Fruit fly (Drosophila melanogaster) whole organism, embryonic: Measurements from ENCODE around the gene Lamtor1.

Experiments
- ATbp ChIP-seq: fragments of 200-800 bp; sonication (Bioruptor generic); optimal IDR thresholded peaks from 2 replicates; lab custom pipeline; 2017; ENCODE audit warnings: missing biosample characterization, mild to moderate bottlenecking, missing genetic modification characterization, missing genetic modification reagents
- Atf-2 ChIP-seq: fragments of 200-800 bp; sonication (Bioruptor generic); optimal IDR thresholded peaks from 2 replicates; lab custom pipeline; 2016; ENCODE audit warnings: missing biosample characterization, missing genetic modification characterization
- BEAF-32 ChIP-seq: fragments of 200-800 bp; sonication (Bioruptor generic); optimal IDR thresholded peaks from 3 replicates; lab custom pipeline; 2017; ENCODE audit warnings: missing biosample characterization, missing genetic modification characterization, mild to moderate bottlenecking, moderate library complexity, missing genetic modification reagents
- Bteb2 ChIP-seq: fragments of 200-800 bp; sonication (Bioruptor generic); optimal IDR thresholded peaks from 2 replicates; lab custom pipeline; 2016; ENCODE audit warnings: missing biosample characterization, missing genetic modification characterization
- CG11456 ChIP-seq: fragments of 200-800 bp; sonication (Bioruptor generic); IDR thresholded peaks from 3 replicates; pipeline ENCODE4 v1.3.6; 2022; ENCODE audit warnings: missing biosample characterization, missing genetic modification characterization
- CG11723 ChIP-seq: fragments of 200-800 bp; sonication (Bioruptor generic); optimal IDR thresholded peaks from 2 replicates; lab custom pipeline; 2017; ENCODE audit warnings: missing biosample characterization, mild to moderate bottlenecking, missing genetic modification characterization
- CG12769 ChIP-seq: fragments of 200-800 bp; sonication (Bioruptor generic); optimal IDR thresholded peaks from 2 replicates; lab custom pipeline; 2019; ENCODE audit warnings: missing biosample characterization, mild to moderate bottlenecking, missing genetic modification characterization, moderate library complexity
- CG15073 ChIP-seq: fragments of 200-800 bp; sonication (Bioruptor generic); optimal IDR thresholded peaks from 2 replicates; lab custom pipeline; 2016; ENCODE audit warnings: missing biosample characterization, missing genetic modification characterization
- CG15269 ChIP-seq: fragments of 200-800 bp; sonication (Bioruptor generic); optimal IDR thresholded peaks from 2 replicates; lab custom pipeline; 2018; ENCODE audit warnings: missing biosample characterization, mild to moderate bottlenecking, missing genetic modification characterization, moderate library complexity
- CG18764 ChIP-seq: fragments of 200-800 bp; sonication (Bioruptor generic); optimal IDR thresholded peaks from 3 replicates; lab custom pipeline; 2016; ENCODE audit warnings: missing biosample characterization, missing genetic modification characterization
- CG2202 ChIP-seq: fragments of 200-800 bp; sonication (Bioruptor generic); optimal IDR thresholded peaks from 2 replicates; lab custom pipeline; 2018; ENCODE audit warnings: missing biosample characterization, mild to moderate bottlenecking, missing genetic modification characterization
- CG30020 ChIP-seq: fragments of 200-800 bp; optimal IDR thresholded peaks from 2 replicates; lab custom pipeline; 2019; ENCODE audit warnings: missing biosample characterization, mild to moderate bottlenecking, missing genetic modification characterization, moderate library complexity
- CG33213 ChIP-seq: fragments of 200-800 bp; sonication (Bioruptor generic); optimal IDR thresholded peaks from 3 replicates; lab custom pipeline; 2016; ENCODE audit warnings: missing biosample characterization, missing genetic modification characterization
- CG4617 ChIP-seq: fragments of 200-800 bp; sonication (Bioruptor generic); optimal IDR thresholded peaks from 3 replicates; lab custom pipeline; 2016; ENCODE audit warnings: missing biosample characterization, missing genetic modification characterization, borderline replicate concordance
- CG6791 ChIP-seq: fragments of 200-800 bp; sonication (Bioruptor generic); IDR thresholded peaks from 3 replicates; pipeline ENCODE4 v1.3.6; 2022; ENCODE audit warnings: missing biosample characterization, missing genetic modification characterization; ENCODE audit not compliant: partially characterized antibody
- CG6813 ChIP-seq: fragments of 200-800 bp; sonication (Bioruptor generic); optimal IDR thresholded peaks from 2 replicates; lab custom pipeline; 2017; ENCODE audit warnings: missing biosample characterization, missing genetic modification characterization, mild to moderate bottlenecking, moderate library complexity, missing genetic modification reagents
- CG7357 ChIP-seq: fragments of 200-800 bp; sonication (Bioruptor generic); IDR thresholded peaks from 3 replicates; pipeline ENCODE4 v1.3.6; 2022; ENCODE audit warnings: missing biosample characterization, missing genetic modification characterization
- CG8089 ChIP-seq: fragments of 200-800 bp; sonication (Bioruptor generic); optimal IDR thresholded peaks from 3 replicates; lab custom pipeline; 2016; ENCODE audit warnings: missing biosample characterization, missing genetic modification characterization
- Deaf1 ChIP-seq: fragments of 200-800 bp; optimal IDR thresholded peaks from 3 replicates; lab custom pipeline; 2019; ENCODE audit warnings: missing biosample characterization, mild to moderate bottlenecking, missing genetic modification characterization, moderate library complexity
- E2f1 ChIP-seq: fragments of 200-800 bp; sonication (Bioruptor generic); IDR thresholded peaks from 2 replicates; pipeline ENCODE4 v1.3.6; 2022; ENCODE audit warnings: missing biosample characterization, missing genetic modification characterization
- Pdp1 ChIP-seq, 2 experiments: fragments of 200-800 bp; sonication (Bioruptor generic); optimal IDR thresholded peaks; 3 replicates each; lab custom pipeline; 2016; ENCODE audit warnings: missing biosample characterization in 2 of 2, missing genetic modification characterization in 2 of 2, mild to moderate bottlenecking in 1 of 2, moderate library complexity in 1 of 2
- Ptx1 ChIP-seq: fragments of 200-800 bp; sonication (Bioruptor generic); IDR thresholded peaks from 2 replicates; pipeline ENCODE4 v1.3.6; 2022; ENCODE audit warnings: missing biosample characterization, missing genetic modification characterization
- Ravus ChIP-seq: fragments of 200-800 bp; sonication (Bioruptor generic); IDR thresholded peaks from 2 replicates; pipeline ENCODE4 v1.3.6; 2022; ENCODE audit warnings: missing biosample characterization, missing genetic modification characterization
- Rx ChIP-seq: fragments of 200-800 bp; sonication (Bioruptor generic); IDR thresholded peaks from 2 replicates; pipeline ENCODE4 v1.3.6; 2022; ENCODE audit warnings: missing biosample characterization, missing genetic modification characterization
- Spps ChIP-seq: fragments of 200-800 bp; sonication (Bioruptor generic); optimal IDR thresholded peaks from 2 replicates; lab custom pipeline; 2018; ENCODE audit warnings: missing biosample characterization, mild to moderate bottlenecking, missing genetic modification characterization
- Sry-δ ChIP-seq: fragments of 200-800 bp; sonication (Bioruptor generic); optimal IDR thresholded peaks from 2 replicates; lab custom pipeline; 2016; ENCODE audit warnings: missing biosample characterization, missing genetic modification characterization
- Tbp ChIP-seq: fragments of >200 bp; optimal IDR thresholded peaks from 2 replicates; lab custom pipeline; 2018; ENCODE audit warnings: missing biosample characterization, missing genetic modification characterization
- Xbp1 ChIP-seq: fragments of 200-800 bp; sonication (Bioruptor generic); optimal IDR thresholded peaks from 3 replicates; lab custom pipeline; 2016; ENCODE audit warnings: missing biosample characterization, mild to moderate bottlenecking, missing genetic modification characterization
- ab ChIP-seq: fragments of 200-800 bp; sonication (Bioruptor generic); optimal IDR thresholded peaks from 2 replicates; lab custom pipeline; 2016; ENCODE audit warnings: missing biosample characterization, missing genetic modification characterization
- ap ChIP-seq: fragments of 200-800 bp; sonication (Bioruptor generic); IDR thresholded peaks from 2 replicates; pipeline ENCODE4 v1.3.6; 2022; ENCODE audit warnings: missing biosample characterization, missing genetic modification characterization
- caup ChIP-seq: fragments of 200-800 bp; sonication (Bioruptor generic); optimal IDR thresholded peaks from 3 replicates; lab custom pipeline; 2017; ENCODE audit warnings: missing biosample characterization, mild to moderate bottlenecking, missing genetic modification characterization, moderate library complexity; ENCODE audit not compliant: severe bottlenecking
- crc ChIP-seq: fragments of 200-800 bp; sonication (Bioruptor generic); optimal IDR thresholded peaks from 2 replicates; lab custom pipeline; 2016; ENCODE audit warnings: missing biosample characterization, missing genetic modification characterization
- dati ChIP-seq: fragments of 200-800 bp; sonication (Bioruptor generic); IDR thresholded peaks from 2 replicates; pipeline ENCODE4 v1.3.6; 2022; ENCODE audit warnings: missing biosample characterization, missing genetic modification characterization
- eve ChIP-seq, 2 experiments: fragments of >200 bp; optimal IDR thresholded peaks; 2 replicates each; lab custom pipeline; 2017; ENCODE audit warnings: missing biosample characterization in 2 of 2, missing genetic modification characterization in 2 of 2
- grn ChIP-seq: fragments of 200-800 bp; sonication (Bioruptor generic); optimal IDR thresholded peaks from 3 replicates; lab custom pipeline; 2017; ENCODE audit warnings: missing biosample characterization, missing genetic modification characterization
- gt ChIP-seq: fragments of 200-800 bp; sonication (Bioruptor generic); IDR thresholded peaks from 2 replicates; pipeline ENCODE4 v1.3.6; 2022; ENCODE audit warnings: missing biosample characterization, missing genetic modification characterization
- hbn ChIP-seq: fragments of 200-800 bp; sonication (Bioruptor generic); IDR thresholded peaks from 2 replicates; pipeline ENCODE4 v1.3.6; 2022; ENCODE audit warnings: missing biosample characterization, missing genetic modification characterization; ENCODE audit not compliant: partially characterized antibody
- hkb ChIP-seq, 2 experiments: fragments of 200-800 bp in 1 of 2; fragments of >200 bp in 1 of 2; sonication (Bioruptor generic) in 1 of 2; IDR thresholded peaks in 1 of 2; optimal IDR thresholded peaks in 1 of 2; 2 replicates each; pipeline versions ENCODE4 v1.3.6 to Lab custom; 2017 to 2022; ENCODE audit warnings: missing biosample characterization in 1 of 2, missing genetic modification characterization in 1 of 2
- jigr1 ChIP-seq: fragments of 200-800 bp; sonication (Bioruptor generic); IDR thresholded peaks from 3 replicates; pipeline ENCODE4 v1.3.6; 2022; ENCODE audit warnings: missing biosample characterization, missing genetic modification characterization
- lab ChIP-seq: fragments of 200-800 bp; sonication (Bioruptor generic); optimal IDR thresholded peaks from 3 replicates; lab custom pipeline; 2017; ENCODE audit warnings: missing biosample characterization, missing genetic modification characterization, mild to moderate bottlenecking, moderate library complexity, missing genetic modification reagents
- lilli ChIP-seq: fragments of 200-800 bp; sonication (Bioruptor generic); optimal IDR thresholded peaks from 3 replicates; lab custom pipeline; 2016; ENCODE audit warnings: missing biosample characterization, missing genetic modification characterization
- nerfin-2 ChIP-seq: fragments of 200-800 bp; sonication (Bioruptor generic); IDR thresholded peaks from 2 replicates; pipeline ENCODE4 v1.3.6; 2022; ENCODE audit warnings: missing biosample characterization, missing genetic modification characterization; ENCODE audit not compliant: partially characterized antibody
- ranshi ChIP-seq: fragments of 200-800 bp; sonication (Bioruptor generic); IDR thresholded peaks from 2 replicates; pipeline ENCODE4 v1.3.6; 2022; ENCODE audit warnings: missing biosample characterization, missing genetic modification characterization
- sim ChIP-seq: fragments of 200-800 bp; sonication (Bioruptor generic); IDR thresholded peaks from 2 replicates; pipeline ENCODE4 v1.3.6; 2022; ENCODE audit warnings: missing biosample characterization, missing genetic modification characterization
- sob ChIP-seq: fragments of 200-800 bp; sonication (Bioruptor generic); IDR thresholded peaks from 2 replicates; pipeline ENCODE4 v1.3.6; 2022; ENCODE audit warnings: missing biosample characterization, missing genetic modification characterization
- trh ChIP-seq: fragments of 200-800 bp; sonication (Bioruptor generic); optimal IDR thresholded peaks from 2 replicates; lab custom pipeline; 2016; ENCODE audit warnings: missing biosample characterization, missing genetic modification characterization
- ttk ChIP-seq: fragments of 200-800 bp; sonication (Bioruptor generic); IDR thresholded peaks from 2 replicates; pipeline ENCODE4 v2.1.2; 2022; ENCODE audit warnings: missing biosample characterization, missing genetic modification characterization
- tx ChIP-seq: fragments of 200-800 bp; sonication (Bioruptor generic); optimal IDR thresholded peaks from 2 replicates; lab custom pipeline; 2016; ENCODE audit warnings: missing biosample characterization, missing genetic modification characterization
- zfh1 ChIP-seq: fragments of 200-800 bp; sonication (Bioruptor generic); IDR thresholded peaks from 3 replicates; pipeline ENCODE4 v1.3.6; 2022; ENCODE audit warnings: missing biosample characterization, missing genetic modification characterization

Gene Lamtor1

DNA sequence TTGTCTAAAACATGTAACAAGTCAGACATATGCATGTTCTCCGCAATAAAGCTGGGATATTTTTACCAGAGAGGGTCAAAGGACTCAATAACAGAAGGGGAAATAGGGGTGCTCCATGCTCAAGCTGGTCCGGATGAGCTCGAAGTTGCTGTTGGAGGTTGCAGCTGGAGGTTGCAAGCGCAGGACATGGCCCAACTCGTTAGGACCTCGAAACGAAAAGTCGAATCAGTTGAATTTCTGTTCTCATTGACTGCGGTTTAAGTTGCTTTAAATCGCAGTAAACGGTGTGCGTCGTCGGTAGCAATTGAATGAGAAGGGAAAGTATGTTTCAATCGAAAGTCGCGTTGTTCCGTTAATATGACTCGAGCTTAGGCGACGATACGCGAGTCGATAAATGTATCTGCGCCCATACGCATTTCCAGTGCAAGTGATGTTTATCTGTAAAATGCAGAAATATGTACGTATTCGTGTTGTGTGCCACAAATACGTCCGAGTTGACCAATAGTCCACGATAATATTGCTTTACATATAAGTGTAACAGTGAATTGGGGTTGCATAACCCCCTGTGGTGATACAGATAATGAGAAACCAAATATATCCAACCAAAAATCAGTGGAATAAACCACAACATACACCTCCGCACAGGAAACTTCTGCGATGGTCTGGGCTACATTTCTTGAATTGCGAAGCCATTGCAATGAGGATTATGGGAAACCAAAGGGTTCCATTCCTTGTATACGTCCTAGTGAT, 23.6 kb downstream of the Lamtor1 start, which contains the start of gene kug:
TSS of gene kug (plus strand) at position 269 of the 750 bp plus-strand sequence.
- TF ChIP-seq caup (no peak), Tbp (GFP tag; lab: Kevin White, UChicago) (no peak), ab (no peak), Ptx1 (GFP tag; lab: Robert Waterston, UW) (no peak), Deaf1 (tag; lab: Kevin White, UChicago) (no peak), CG8089 (GFP tag; lab: Kevin White, UChicago) (no peak), CG4617 (GFP tag; lab: Kevin White, UChicago) (no peak), CG15269 (tag; lab: Kevin White, UChicago) (no peak), dati (GFP tag; lab: Robert Waterston, UW) (no peak), hbn (GFP tag; lab: Robert Waterston, UW) (no peak), BEAF-32 (GFP tag; lab: Kevin White, UChicago) (no peak), jigr1 (GFP tag; lab: Robert Waterston, UW) (no peak), Sry-δ (GFP tag; lab: Kevin White, UChicago) (no peak), Ravus (GFP tag; lab: Robert Waterston, UW) (no peak), ATbp (GFP tag; lab: Kevin White, UChicago) (no peak), ranshi (no peak), ap (GFP tag; lab: Robert Waterston, UW) (no peak), crc (GFP tag; lab: Kevin White, UChicago) (no peak), CG18764 (GFP tag; lab: Kevin White, UChicago) (no peak), Spps (tag; lab: Kevin White, UChicago) (no peak), grn (GFP tag; lab: Kevin White, UChicago) (no peak), CG11456 (GFP tag; lab: Robert Waterston, UW) (no peak), lab (GFP tag; lab: Kevin White, UChicago) (no peak), E2f1 (GFP tag; lab: Robert Waterston, UW) (no peak), CG30020 (tag; lab: Kevin White, UChicago) (no peak), CG2202 (tag; lab: Kevin White, UChicago) (no peak), CG7357 (GFP tag; lab: Robert Waterston, UW) (no peak), CG11723 (no peak), CG6813 (peak; percentile 6), eve (GFP tag; optimal IDR thresholded peaks at IDR 0.05; lab: Kevin White, UChicago) (peak in 1 of 2 experiments; percentile 69), trh (GFP tag; lab: Kevin White, UChicago) (no peak), tx (GFP tag; lab: Kevin White, UChicago) (no peak), Xbp1 (GFP tag; lab: Kevin White, UChicago) (no peak), Pdp1 (GFP tag; optimal IDR thresholded peaks at IDR 0.05; lab: Kevin White, UChicago) (peak in 1 of 2 experiments; percentile 46), Bteb2 (GFP tag; lab: Kevin White, UChicago) (no peak), lilli (GFP tag; lab: Kevin White, UChicago) (no peak), CG15073 (GFP tag; lab: Kevin White, UChicago) (no peak), nerfin-2 (GFP tag; lab: Robert Waterston, UW) (0 out of 2 replicates have a peak, but pooled peaks have one; percentile 39), zfh1 (GFP tag; lab: Robert Waterston, UW) (0 out of 3 replicates have a peak, but pooled peaks have one; percentile 3), sob (GFP tag; lab: Robert Waterston, UW) (no peak), gt (GFP tag; lab: Robert Waterston, UW) (no peak), Rx (GFP tag; lab: Robert Waterston, UW) (no peak), CG6791 (GFP tag; lab: Robert Waterston, UW) (0 out of 3 replicates have a peak, but pooled peaks have one; percentile 27), hkb (optimal IDR thresholded peaks at IDR 0.05; lab: Kevin White, UChicago) (no peak), hkb (GFP tag; IDR thresholded peaks at IDR 0.05; lab: Robert Waterston, UW) (0 out of 2 replicates have a peak, but pooled peaks have one; percentile 5), sim (GFP tag; lab: Robert Waterston, UW) (no peak), CG33213 (GFP tag; lab: Kevin White, UChicago) (no peak), ttk (GFP tag; lab: Robert Waterston, UW) (no peak), CG12769 (no peak), Atf-2 (GFP tag; lab: Kevin White, UChicago) (no peak)
